Fruit fly (Drosophila melanogaster) S2 (cell line): ENCODE data around the gene Naam.

Experiments
- CG8478 ChIP-seq: fragments of >200 bp; optimal IDR thresholded peaks from 2 replicates; lab custom pipeline; 2018
- CTCF ChIP-seq, 2 experiments: fragments of >200 bp; optimal IDR thresholded peaks; 2 replicates each; lab custom pipeline; 2018

Gene Naam

dm6 chr3R:19725584-19725983 is 54.3 kb downstream of the Naam start:
- TF ChIP-seq CTCF (optimal IDR thresholded peaks at IDR 0.05; lab: Kevin White, UChicago) (no peak), CG8478 (lab: Kevin White, UChicago) (no peak)

dm6 chr3R:19727806-19728205 is 56.6 kb downstream of the Naam start:
- TF ChIP-seq CG8478 (lab: Kevin White, UChicago) = no peak
- TF ChIP-seq CTCF (optimal IDR thresholded peaks at IDR 0.05; lab: Kevin White, UChicago) = no peak

- no peak for TF ChIP-seq CG8478 (lab: Kevin White, UChicago)
- TF ChIP-seq CTCF (optimal IDR thresholded peaks at IDR 0.05; lab: Kevin White, UChicago) = no peak
Observed at dm6 chr3R:19730415-19730814, 59.2 kb downstream of the Naam start, which contains the start of gene GluClalpha. TSS of gene GluClalpha (plus strand) at chr3R:19730715.

- TF ChIP-seq CG8478 (lab: Kevin White, UChicago) = no peak
- TF ChIP-seq CTCF (optimal IDR thresholded peaks at IDR 0.05; lab: Kevin White, UChicago) = no peak
Observed at dm6 chr3R:19730953-19731482, 59.8 kb downstream of the Naam start.

dm6 chr3R:19742893-19743292 is 71.6 kb downstream of the Naam start:
- TF ChIP-seq CTCF (optimal IDR thresholded peaks at IDR 0.05; lab: Kevin White, UChicago) (no peak), CG8478 (lab: Kevin White, UChicago) (no peak)
